Fruit fly (Drosophila melanogaster): Measurements from ENCODE around the gene CG32266.

Gene CG32266

dm6 chr3L:3770823-3771222 is 19.8 kb upstream of the CG32266 start (continued):
- TF ChIP-seq CG10147 (GFP tag; optimal IDR thresholded peaks at IDR 0.05) (peak; percentile 67), croc (GFP tag; conservative IDR thresholded peaks at IDR 0.05) (no peak), zen (tag; optimal IDR thresholded peaks at IDR 0.05) (no peak), cg (GFP tag; optimal IDR thresholded peaks at IDR 0.05) (no peak), bbx (GFP tag; IDR thresholded peaks at IDR 0.05; ENCODE audit: partially characterized antibody) (no peak), wdn (GFP tag; IDR thresholded peaks at IDR 0.05) (peak; percentile 65), ac (GFP tag; optimal IDR thresholded peaks at IDR 0.05) (no peak), az2 (GFP tag; optimal IDR thresholded peaks at IDR 0.05) (peak; percentile 25), CG31441 (GFP tag; IDR thresholded peaks at IDR 0.05) (no peak), Abd-B (GFP tag; optimal IDR thresholded peaks at IDR 0.05) (peak; percentile 14), CG9817 (tag; optimal IDR thresholded peaks at IDR 0.05) (peak; percentile 50), dati (GFP tag; IDR thresholded peaks at IDR 0.05) (no peak), CG13775 (GFP tag; optimal IDR thresholded peaks at IDR 0.05) (peak; percentile 35), CG14050 (GFP tag; IDR thresholded peaks at IDR 0.05) (peak; percentile 21; the same call in 1 of the 3 replicates), ham (GFP tag; IDR thresholded peaks at IDR 0.05) (no peak), CG17568 (GFP tag; optimal IDR thresholded peaks at IDR 0.05) (no peak), Camta (GFP tag; optimal IDR thresholded peaks at IDR 0.05) (no peak), CG15011 (GFP tag; optimal IDR thresholded peaks at IDR 0.05) (no peak), CG8388 (GFP tag; optimal IDR thresholded peaks at IDR 0.05) (no peak), CG15269 (tag; optimal IDR thresholded peaks at IDR 0.05) (peak; percentile 62), CG8290 (GFP tag; optimal IDR thresholded peaks at IDR 0.05) (no peak), CG8290 (tag; optimal IDR thresholded peaks at IDR 0.05) (peak in 1 of 2 experiments; percentile 59), Bteb2 (GFP tag; optimal IDR thresholded peaks at IDR 0.05) (peak; percentile 37), jigr1 (GFP tag; IDR thresholded peaks at IDR 0.05) (no peak), Myb (GFP tag; optimal IDR thresholded peaks at IDR 0.05) (peak; percentile 18), CG14965 (GFP tag; optimal IDR thresholded peaks at IDR 0.05; ENCODE audit: borderline replicate concordance) (no peak), CG6272 (GFP tag; IDR thresholded peaks at IDR 0.05) (no peak), kah (GFP tag; optimal IDR thresholded peaks at IDR 0.05) (no peak), sug (tag; optimal IDR thresholded peaks at IDR 0.05) (no peak), CG4617 (GFP tag; optimal IDR thresholded peaks at IDR 0.05; ENCODE audit: borderline replicate concordance) (peak; percentile 1), Oli (tag; optimal IDR thresholded peaks at IDR 0.05) (peak; percentile 46), CG4730 (GFP tag; IDR thresholded peaks at IDR 0.05) (no peak; the same call in 1 of the 2 replicates), CG3281 (GFP tag; optimal IDR thresholded peaks at IDR 0.05) (peak; percentile 66), CG9932 (GFP tag; IDR thresholded peaks at IDR 0.05) (peak; percentile 71), lilli (GFP tag; optimal IDR thresholded peaks at IDR 0.05) (peak; percentile 66), fd64A (GFP tag; optimal IDR thresholded peaks at IDR 0.05) (no peak), btn (GFP tag; optimal IDR thresholded peaks at IDR 0.05) (no peak), CG11247 (GFP tag; IDR thresholded peaks at IDR 0.05) (peak; percentile 16; the same call in 1 of the 2 replicates), jing (GFP tag; optimal IDR thresholded peaks at IDR 0.05) (no peak), CG13287 (GFP tag; IDR thresholded peaks at IDR 0.05; ENCODE audit: partially characterized antibody) (no peak), maf-S (GFP tag; optimal IDR thresholded peaks at IDR 0.05) (no peak), bsh (GFP tag; optimal IDR thresholded peaks at IDR 0.05) (no peak), CG34422 (GFP tag; IDR thresholded peaks at IDR 0.05) (no peak), wek (GFP tag; optimal IDR thresholded peaks at IDR 0.05) (no peak), CG4404 (GFP tag; IDR thresholded peaks at IDR 0.05) (no peak), CG3163 (GFP tag; optimal IDR thresholded peaks at IDR 0.05) (no peak), slbo (GFP tag; IDR thresholded peaks at IDR 0.05) (peak; percentile 73), bowl (GFP tag; IDR thresholded peaks at IDR 0.05) (no peak), inv (GFP tag; IDR thresholded peaks at IDR 0.05; ENCODE audit: partially characterized antibody) (no peak), twi (tag; optimal IDR thresholded peaks at IDR 0.05) (no peak), vnd (GFP tag; IDR thresholded peaks at IDR 0.05; ENCODE audit: partially characterized antibody) (no peak)

Measured in whole organism, embryonic.